Fruit fly (Drosophila melanogaster) whole organism, wandering third instar larva: ENCODE data around the gene CG4962.

Source experiments
- CG9705 ChIP-seq: fragments of 200-800 bp; sonication (Bioruptor generic); optimal IDR thresholded peaks from 2 replicates; lab custom pipeline; 2018; ENCODE audit warnings: missing biosample characterization, mild to moderate bottlenecking, missing genetic modification characterization
- CrebA ChIP-seq: fragments of 200-800 bp; sonication (Bioruptor generic); optimal IDR thresholded peaks from 2 replicates; lab custom pipeline; 2016; ENCODE audit warnings: missing biosample characterization, mild to moderate bottlenecking, missing genetic modification characterization, borderline replicate concordance
- Hnf4 ChIP-seq: fragments of 200-800 bp; sonication (Bioruptor generic); optimal IDR thresholded peaks from 2 replicates; lab custom pipeline; 2016; ENCODE audit warnings: missing biosample characterization, mild to moderate bottlenecking, missing genetic modification characterization
- Myc ChIP-seq: fragments of >200 bp; optimal IDR thresholded peaks from 2 replicates; lab custom pipeline; 2017
- br ChIP-seq: fragments of 200-800 bp; sonication (Bioruptor generic); optimal IDR thresholded peaks from 2 replicates; lab custom pipeline; 2016; ENCODE audit warnings: missing biosample characterization, missing genetic modification characterization
- fru ChIP-seq: fragments of 200-800 bp; sonication (Bioruptor generic); optimal IDR thresholded peaks from 3 replicates; lab custom pipeline; 2016; ENCODE audit warnings: missing biosample characterization, mild to moderate bottlenecking, missing genetic modification characterization
- h ChIP-seq: fragments of 200-800 bp; sonication (Bioruptor generic); optimal IDR thresholded peaks from 3 replicates; lab custom pipeline; 2016; ENCODE audit warnings: missing biosample characterization, mild to moderate bottlenecking, missing genetic modification characterization
- jim ChIP-seq: fragments of 175-275, 200-325 bp; sonication (Bioruptor generic); optimal IDR thresholded peaks from 2 replicates; lab custom pipeline; 2016; ENCODE audit warnings: missing biosample characterization, mild to moderate bottlenecking, missing genetic modification characterization
- usp ChIP-seq: fragments of >200 bp; optimal IDR thresholded peaks from 2 replicates; lab custom pipeline; 2017; ENCODE audit warnings: missing biosample characterization, missing genetic modification characterization

dm6 chr3L:16334876-16335275, 39.5 kb upstream of the CG4962 start:
- TF ChIP-seq h (GFP tag; lab: Kevin White, UChicago) (no peak), CrebA (GFP tag; lab: Kevin White, UChicago) (no peak), fru (GFP tag; lab: Kevin White, UChicago) (no peak), jim (GFP tag; lab: Kevin White, UChicago) (no peak), usp (GFP tag; lab: Kevin White, UChicago) (no peak), CG9705 (GFP tag; lab: Kevin White, UChicago) (no peak), Hnf4 (GFP tag; lab: Kevin White, UChicago) (no peak), br (GFP tag; lab: Kevin White, UChicago) (no peak), Myc (lab: Kevin White, UChicago) (peak; percentile 80)
